Worm (Caenorhabditis elegans) whole organism, L4/young adult: Measurements from ENCODE around the gene Y38F1A.4.

Experiments used
- W03F9.2 ChIP-seq: fragments of 150-350 bp; optimal IDR thresholded peaks from 2 replicates; lab custom pipeline; 2014; ENCODE audit warnings: missing biosample characterization, missing genetic modification characterization
- dao-5 ChIP-seq: sonication (generic microtip); optimal IDR thresholded peaks from 2 replicates; lab custom pipeline; 2016; ENCODE audit warnings: missing genotype, missing genetic modification characterization, moderate library complexity, missing compliant biosample characterization
- him-1 ChIP-seq: sonication (generic microtip); optimal IDR thresholded peaks from 2 replicates; lab custom pipeline; 2016; ENCODE audit warnings: missing genotype, missing genetic modification reagents, missing genetic modification characterization, missing compliant biosample characterization

The Y38F1A.4 gene

DNA sequence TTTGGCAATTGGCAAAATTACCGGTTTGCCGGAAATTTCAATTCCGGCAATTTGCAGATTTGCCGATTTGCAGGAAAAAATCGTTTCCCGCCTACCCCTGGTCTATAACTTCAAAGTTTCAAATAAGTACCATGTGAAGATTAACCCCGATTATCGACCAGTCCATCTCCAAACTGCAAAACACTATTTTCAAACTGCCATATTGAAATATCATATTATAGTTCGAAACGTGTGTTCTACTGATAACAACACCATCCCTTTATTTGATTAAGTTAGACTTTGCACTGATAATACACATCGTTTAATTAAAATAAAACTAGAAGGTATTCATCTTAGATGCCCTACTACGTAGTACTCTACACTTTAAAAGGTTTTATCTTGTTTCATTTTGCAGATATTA lies 39.4 kb downstream of the Y38F1A.4 start:
- TF ChIP-seq him-1 (tag; lab: Kevin White, UChicago): no peak
- no peak for TF ChIP-seq dao-5 (tag; lab: Kevin White, UChicago)
- no peak for TF ChIP-seq W03F9.2 (tag; lab: Kevin White, UChicago)

DNA sequence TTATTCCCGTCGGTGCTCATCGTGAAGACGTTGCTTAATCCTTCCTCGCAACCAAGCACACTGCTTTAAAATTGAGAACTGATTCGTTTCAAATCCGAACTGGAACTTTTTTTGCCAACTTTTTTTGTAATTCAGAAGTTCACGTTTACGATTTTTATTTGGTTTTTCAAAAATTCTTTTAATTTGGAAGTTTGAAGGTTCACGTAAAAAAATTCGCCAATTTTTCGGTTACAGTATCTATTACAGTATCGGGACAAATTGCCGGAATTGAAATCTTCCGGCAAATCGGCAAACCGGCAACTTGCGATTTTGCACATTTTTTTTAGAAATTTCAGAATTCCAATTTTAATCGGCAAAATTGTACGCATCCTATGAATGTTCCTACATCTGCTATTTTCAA lies 41.3 kb downstream of the Y38F1A.4 start, which contains the start of gene F58G1.3:
F58G1.3 (minus strand) TSS at position 101 of the 400 bp plus-strand sequence.
- TF ChIP-seq W03F9.2 (tag; lab: Kevin White, UChicago) (no peak), dao-5 (tag; lab: Kevin White, UChicago) (no peak), him-1 (tag; lab: Kevin White, UChicago) (no peak)

DNA sequence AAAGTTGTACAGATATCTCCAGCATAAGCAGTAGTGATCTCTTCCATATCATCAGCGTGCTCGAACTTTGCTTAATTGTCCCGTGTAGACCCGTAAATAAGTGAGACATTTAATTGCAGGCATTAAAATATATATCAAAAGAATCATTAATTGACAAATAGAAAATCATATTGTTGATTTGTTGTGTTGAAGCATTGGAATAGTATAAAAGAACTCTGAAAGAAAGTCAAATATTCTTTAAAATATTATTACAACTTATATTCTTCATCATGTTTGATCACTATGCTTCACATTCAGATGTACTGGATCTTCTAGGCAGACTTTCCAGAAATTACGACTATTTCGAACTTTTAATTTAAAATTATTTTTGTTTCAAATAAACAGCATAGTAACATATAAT lies 44.0 kb downstream of the Y38F1A.4 start, which contains the start of gene F58G1.8:
F58G1.8 (minus strand) TSS at position 101 of the 400 bp plus-strand sequence.
- no peak for TF ChIP-seq dao-5 (tag; lab: Kevin White, UChicago)
- no peak for TF ChIP-seq W03F9.2 (tag; lab: Kevin White, UChicago)
- no peak for TF ChIP-seq him-1 (tag; lab: Kevin White, UChicago)

DNA sequence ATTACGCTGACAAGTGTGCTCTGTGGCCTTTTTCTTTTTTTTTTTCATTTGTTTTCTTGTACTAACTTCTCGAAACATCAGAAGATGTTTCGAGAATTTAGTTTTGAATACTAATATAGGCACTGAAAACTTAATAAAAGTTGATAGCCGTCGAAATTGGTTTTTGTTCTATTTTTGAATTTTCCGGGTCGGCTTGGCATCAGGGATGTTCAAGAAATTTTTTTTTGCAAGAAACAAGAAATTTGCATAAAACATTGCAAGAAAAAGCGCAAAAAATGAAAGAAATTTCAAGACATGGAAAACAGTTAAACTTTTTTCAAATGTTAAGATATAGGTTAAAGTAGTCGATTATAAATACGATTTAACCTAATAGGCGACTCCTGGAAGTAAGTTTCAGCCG lies 46.3 kb downstream of the Y38F1A.4 start:
- TF ChIP-seq dao-5 (tag; lab: Kevin White, UChicago): no peak
- no peak for TF ChIP-seq him-1 (tag; lab: Kevin White, UChicago)
- no peak for TF ChIP-seq W03F9.2 (tag; lab: Kevin White, UChicago)

DNA sequence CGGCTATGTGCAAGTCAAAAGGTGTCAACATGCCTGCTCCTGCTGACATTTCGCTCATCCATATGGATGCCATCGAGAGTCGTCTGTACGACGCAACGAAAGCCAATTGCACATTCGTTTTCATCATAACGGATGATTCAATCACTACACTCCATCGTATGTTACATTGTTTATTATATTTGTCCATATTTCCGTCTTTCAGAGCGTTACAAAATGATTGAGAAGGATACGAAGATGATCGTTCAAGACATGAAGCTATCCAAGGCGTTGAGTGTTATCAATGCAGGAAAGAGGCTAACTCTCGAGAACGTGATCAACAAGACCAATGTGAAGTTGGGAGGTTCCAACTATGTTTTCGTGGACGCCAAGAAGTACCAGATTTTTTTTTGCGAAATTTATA lies 48.0 kb downstream of the Y38F1A.4 start:
- TF ChIP-seq him-1 (tag; lab: Kevin White, UChicago): no peak
- no peak for TF ChIP-seq dao-5 (tag; lab: Kevin White, UChicago)
- no peak for TF ChIP-seq W03F9.2 (tag; lab: Kevin White, UChicago)

DNA sequence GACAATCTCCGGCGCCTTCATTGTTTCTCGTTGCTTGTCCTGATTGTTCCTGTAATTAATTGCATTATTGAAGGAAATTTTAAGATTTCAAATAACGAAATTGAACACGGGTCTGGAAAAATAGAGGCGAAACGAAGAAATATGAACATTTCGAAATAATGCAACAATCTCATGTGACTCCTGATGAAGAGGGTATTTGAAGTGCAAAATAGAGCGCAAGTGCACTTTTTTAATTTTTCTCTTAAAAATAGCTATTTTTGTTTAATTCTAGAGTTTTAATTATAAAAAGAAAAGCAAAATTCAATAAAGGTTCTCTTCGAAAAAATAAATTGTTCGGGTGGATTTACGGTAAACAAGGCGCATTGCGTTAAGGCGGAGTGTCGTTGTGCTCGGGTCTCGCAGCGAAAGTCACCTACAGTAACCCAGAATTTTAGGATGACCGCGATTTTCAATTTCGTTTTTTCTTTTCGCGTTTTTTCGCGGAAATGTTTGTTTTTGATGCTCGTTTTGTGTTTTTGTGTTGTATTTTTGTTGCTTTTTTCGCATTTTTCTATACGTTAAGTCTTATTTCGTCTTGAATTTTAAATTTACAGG lies 50.5 kb downstream of the Y38F1A.4 start, which contains the start of the genes F58G1.2 and wago-4:
F58G1.2 (minus strand) TSS at position 51 of the 594 bp plus-strand sequence.
wago-4 (plus strand) TSS at position 592 of the 594 bp plus-strand sequence.
- TF ChIP-seq W03F9.2 (tag; lab: Kevin White, UChicago) (peak; percentile 65), dao-5 (tag; lab: Kevin White, UChicago) (no peak), him-1 (tag; lab: Kevin White, UChicago) (no peak)
